Fruit fly (Drosophila melanogaster) S2 (cell line): ENCODE measurements around the gene CG14043.

Experiments
- CG8478 ChIP-seq: fragments of >200 bp; optimal IDR thresholded peaks from 2 replicates; lab custom pipeline; 2018
- CTCF ChIP-seq, 2 experiments: fragments of >200 bp; optimal IDR thresholded peaks; 2 replicates each; lab custom pipeline; 2018

- TF ChIP-seq CG8478 (lab: Kevin White, UChicago) = no peak
- no peak for TF ChIP-seq CTCF (optimal IDR thresholded peaks at IDR 0.05; lab: Kevin White, UChicago)
Measured at dm6 chr2L:5004677-5005463, 33.4 kb downstream of the CG14043 start.
